Worm (Caenorhabditis elegans) whole organism, L1 larva: ENCODE data around the gene nspb-4.

ENCODE experiments used
- ceh-90 ChIP-seq: sonication (generic microtip); optimal IDR thresholded peaks from 2 replicates; lab custom pipeline; 2016; ENCODE audit warnings: missing genetic modification characterization, missing compliant biosample characterization
- dpl-1 ChIP-seq, 3 experiments: fragments of 150-350 bp in 2 of 3; sonication (generic microtip) in 1 of 3; optimal IDR thresholded peaks; 2 replicates each; lab custom pipeline; 2014 to 2017; ENCODE audit warnings: missing biosample characterization in 3 of 3, missing genetic modification characterization in 3 of 3, missing genetic modification reagents in 3 of 3
- dsc-1 ChIP-seq: sonication (generic microtip); optimal IDR thresholded peaks from 2 replicates; lab custom pipeline; 2016; ENCODE audit warnings: mild to moderate bottlenecking, missing genetic modification characterization, missing compliant biosample characterization
- efl-1 ChIP-seq, 4 experiments: fragments of 150-350 bp; optimal IDR thresholded peaks in 3 of 4; peaks in 1 of 4; 1 replicate in 1 of 4; 2 replicates in 3 of 4; lab custom pipeline; 2014; ENCODE audit warnings: missing biosample characterization in 2 of 4, missing genetic modification characterization in 2 of 4, missing genetic modification reagents in 2 of 4
- efl-3 ChIP-seq: fragments of 200-800 bp; sonication (Bioruptor generic); optimal IDR thresholded peaks from 2 replicates; lab custom pipeline; 2018; ENCODE audit warnings: mild to moderate bottlenecking, missing genetic modification characterization, missing compliant biosample characterization
- egl-27 ChIP-seq, 2 experiments: fragments of 150-350 bp in 1 of 2; sonication (generic microtip); optimal IDR thresholded peaks; 3 replicates each; lab custom pipeline; 2017 to 2018; ENCODE audit warnings: missing biosample characterization in 2 of 2, missing genetic modification characterization in 2 of 2, missing genetic modification reagents in 2 of 2
- elt-2 ChIP-seq: sonication (generic microtip); optimal IDR thresholded peaks from 2 replicates; lab custom pipeline; 2016; ENCODE audit warnings: missing genetic modification characterization, mild to moderate bottlenecking, inconsistent platforms, missing compliant biosample characterization, missing genetic modification reagents
- ets-5 ChIP-seq: fragments of 200-800 bp; sonication (Bioruptor generic); IDR thresholded peaks from 2 replicates; pipeline ENCODE4 v1.3.6; 2022; ENCODE audit warnings: missing genetic modification characterization, missing compliant biosample characterization
- fkh-10 ChIP-seq: sonication (generic microtip); optimal IDR thresholded peaks from 2 replicates; lab custom pipeline; 2017; ENCODE audit warnings: missing biosample characterization, missing genetic modification reagents, missing genetic modification characterization
- fkh-8 ChIP-seq: sonication (generic microtip); optimal IDR thresholded peaks from 2 replicates; lab custom pipeline; 2016; ENCODE audit warnings: mild to moderate bottlenecking, missing genetic modification characterization, missing compliant biosample characterization
- grh-1 ChIP-seq: fragments of 200-800 bp; sonication (Bioruptor generic); IDR thresholded peaks from 2 replicates; pipeline ENCODE4 v1.3.6; 2022; ENCODE audit warnings: missing genetic modification reagents, missing genetic modification characterization, missing compliant biosample characterization
- hlh-17 ChIP-seq: fragments of 200-800 bp; sonication (Bioruptor generic); optimal IDR thresholded peaks from 2 replicates; lab custom pipeline; 2018; ENCODE audit warnings: missing genetic modification characterization, mild to moderate bottlenecking, missing compliant biosample characterization, moderate library complexity, borderline replicate concordance
- hlh-4 ChIP-seq: sonication (generic microtip); optimal IDR thresholded peaks from 2 replicates; lab custom pipeline; 2016; ENCODE audit warnings: mild to moderate bottlenecking, missing genetic modification characterization, missing compliant biosample characterization
- isw-1 ChIP-seq: fragments of 200-800 bp; sonication (Bioruptor generic); IDR thresholded peaks from 2 replicates; pipeline ENCODE4 v1.3.6; 2022; ENCODE audit warnings: missing genetic modification characterization, missing compliant biosample characterization
- jun-1 ChIP-seq: fragments of 150-350 bp; optimal IDR thresholded peaks from 2 replicates; lab custom pipeline; 2014; ENCODE audit warnings: missing biosample characterization, missing genetic modification reagents, missing genetic modification characterization
- lin-13 ChIP-seq: fragments of 150-350 bp; optimal IDR thresholded peaks from 2 replicates; lab custom pipeline; 2014; ENCODE audit warnings: missing biosample characterization, missing genetic modification reagents, missing genetic modification characterization
- lin-15B ChIP-seq: fragments of 150-350 bp; sonication (generic microtip); optimal IDR thresholded peaks from 3 replicates; lab custom pipeline; 2014; ENCODE audit warnings: missing biosample characterization, missing genetic modification characterization
- lin-35 ChIP-seq, 2 experiments: fragments of 150-350 bp; optimal IDR thresholded peaks; 2 replicates each; lab custom pipeline; 2014; ENCODE audit warnings: missing biosample characterization in 2 of 2, missing genetic modification characterization in 2 of 2, missing genetic modification reagents in 2 of 2
- lin-39 ChIP-seq: fragments of 150-350 bp; optimal IDR thresholded peaks from 2 replicates; lab custom pipeline; 2014; ENCODE audit warnings: missing biosample characterization, missing genetic modification reagents, missing genetic modification characterization
- lsy-2 ChIP-seq, 2 experiments: fragments of 150-350 bp; optimal IDR thresholded peaks; 2 replicates each; lab custom pipeline; 2014; ENCODE audit warnings: missing biosample characterization in 2 of 2, missing genetic modification characterization in 2 of 2
- mdl-1 ChIP-seq, 2 experiments: fragments of 150-350 bp; optimal IDR thresholded peaks; 2 replicates each; lab custom pipeline; 2014 to 2017; ENCODE audit warnings: missing biosample characterization in 2 of 2, missing genetic modification characterization in 2 of 2, inconsistent platforms in 1 of 2
- mef-2 ChIP-seq: fragments of 150-350 bp; optimal IDR thresholded peaks from 2 replicates; lab custom pipeline; 2014; ENCODE audit warnings: missing biosample characterization, missing genetic modification characterization
- mep-1 ChIP-seq: fragments of 150-350 bp; optimal IDR thresholded peaks from 2 replicates; lab custom pipeline; 2014; ENCODE audit warnings: missing biosample characterization, missing genetic modification characterization
- nhr-12 ChIP-seq: sonication (generic microtip); optimal IDR thresholded peaks from 2 replicates; lab custom pipeline; 2017; ENCODE audit warnings: missing biosample characterization, missing genetic modification characterization
- nhr-19 ChIP-seq: fragments of 200-800 bp; sonication (Bioruptor generic); conservative IDR thresholded peaks from 2 replicates; pipeline ENCODE4 v1.3.6; 2022; ENCODE audit warnings: missing genetic modification characterization, missing compliant biosample characterization
- nhr-20 ChIP-seq: sonication (generic microtip); optimal IDR thresholded peaks from 2 replicates; lab custom pipeline; 2016; ENCODE audit warnings: mild to moderate bottlenecking, missing genetic modification characterization, missing compliant biosample characterization
- nhr-28 ChIP-seq: fragments of 150-350 bp; optimal IDR thresholded peaks from 2 replicates; lab custom pipeline; 2014; ENCODE audit warnings: missing biosample characterization, missing genetic modification characterization
- nhr-47 ChIP-seq: sonication (generic microtip); optimal IDR thresholded peaks from 2 replicates; lab custom pipeline; 2016; ENCODE audit warnings: mild to moderate bottlenecking, missing genetic modification characterization, moderate library complexity, missing compliant biosample characterization
- nhr-84 ChIP-seq: sonication (generic microtip); optimal IDR thresholded peaks from 2 replicates; lab custom pipeline; 2017; ENCODE audit warnings: missing biosample characterization, missing genetic modification characterization
- nhr-85 ChIP-seq: sonication (generic microtip); peaks from one replicate; lab custom pipeline; 2016; ENCODE audit warnings: missing genetic modification characterization, inconsistent platforms, missing compliant biosample characterization
- pag-3 ChIP-seq: sonication (generic microtip); optimal IDR thresholded peaks from 2 replicates; lab custom pipeline; 2017; ENCODE audit warnings: missing genetic modification characterization, mild to moderate bottlenecking, missing compliant biosample characterization, antibody characterized with exemption, borderline replicate concordance; ENCODE audit not compliant: insufficient read depth
- pax-3 ChIP-seq: fragments of 200-800 bp; sonication (Bioruptor generic); optimal IDR thresholded peaks from 2 replicates; lab custom pipeline; 2018; ENCODE audit warnings: mild to moderate bottlenecking, missing genetic modification characterization, moderate library complexity, missing compliant biosample characterization
- pqm-1 ChIP-seq: sonication (generic microtip); optimal IDR thresholded peaks from 3 replicates; lab custom pipeline; 2017; ENCODE audit warnings: missing biosample characterization, missing genetic modification characterization
- rnt-1 ChIP-seq: sonication (generic microtip); optimal IDR thresholded peaks from 2 replicates; lab custom pipeline; 2016; ENCODE audit warnings: mild to moderate bottlenecking, missing genetic modification characterization, moderate library complexity, missing compliant biosample characterization
- skn-1 ChIP-seq: fragments of 150-350 bp; optimal IDR thresholded peaks from 2 replicates; lab custom pipeline; 2014; ENCODE audit warnings: missing biosample characterization, missing genetic modification characterization
- snu-23 ChIP-seq: sonication (generic microtip); optimal IDR thresholded peaks from 2 replicates; lab custom pipeline; 2016; ENCODE audit warnings: missing genetic modification characterization, missing compliant biosample characterization
- unc-130 ChIP-seq: fragments of 150-350 bp; optimal IDR thresholded peaks from 2 replicates; lab custom pipeline; 2017; ENCODE audit warnings: missing biosample characterization, missing genetic modification characterization, inconsistent platforms
- unc-30 ChIP-seq: sonication (generic microtip); optimal IDR thresholded peaks from 2 replicates; lab custom pipeline; 2017; ENCODE audit warnings: missing biosample characterization, missing genetic modification characterization
- unc-62 ChIP-seq: fragments of 150-350 bp; optimal IDR thresholded peaks from 2 replicates; lab custom pipeline; 2014; ENCODE audit warnings: missing biosample characterization, missing genetic modification reagents, missing genetic modification characterization
- unc-98 ChIP-seq: fragments of 200-800 bp; sonication (Bioruptor generic); IDR thresholded peaks from 2 replicates; pipeline ENCODE4 v1.3.6; 2022; ENCODE audit warnings: missing genetic modification characterization, missing compliant biosample characterization
- vab-15 ChIP-seq: sonication (generic microtip); optimal IDR thresholded peaks from 2 replicates; lab custom pipeline; 2017; ENCODE audit warnings: missing genotype, mild to moderate bottlenecking, missing genetic modification characterization, missing compliant biosample characterization
- zip-4 ChIP-seq: fragments of 200-800 bp; sonication (Bioruptor generic); optimal IDR thresholded peaks from 2 replicates; lab custom pipeline; 2018; ENCODE audit warnings: mild to moderate bottlenecking, missing genetic modification characterization, moderate library complexity, missing compliant biosample characterization
- ztf-11 ChIP-seq, 2 experiments: sonication (generic microtip); optimal IDR thresholded peaks; 2 replicates each; lab custom pipeline; 2016 to 2017; ENCODE audit warnings: missing genetic modification characterization in 2 of 2, missing biosample characterization in 1 of 2, missing compliant biosample characterization in 1 of 2

Gene nspb-4

DNA sequence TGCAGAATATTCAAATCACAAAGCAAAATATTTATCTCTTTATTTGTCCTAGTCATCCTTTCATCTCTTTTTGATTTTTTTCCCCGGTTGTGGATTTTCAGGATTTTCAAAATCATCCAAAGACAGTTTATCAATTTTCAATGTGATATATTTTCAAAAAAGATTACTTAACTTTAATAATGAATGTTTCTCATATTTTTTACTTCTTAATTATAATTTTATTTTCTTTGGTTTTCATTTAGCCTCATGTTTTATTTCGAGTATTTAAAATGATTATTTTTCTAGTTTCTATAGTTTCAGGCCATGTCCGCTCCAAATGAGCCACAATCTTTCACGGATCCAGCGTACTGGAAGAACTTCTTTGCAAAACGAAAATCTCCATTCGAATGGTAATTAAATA is 36.8 kb downstream of the nspb-4 start, which contains the start of gene metl-13:
metl-13 (plus strand) TSS at position 301 of the 400 bp plus-strand sequence.
- TF ChIP-seq snu-23 (GFP tag; lab: Kevin White, UChicago) (no peak), lin-39 (tag; lab: Kevin White, UChicago) (no peak), nhr-28 (no peak), unc-62 (GFP tag; lab: Kevin White, UChicago) (no peak), skn-1 (tag; lab: Kevin White, UChicago) (no peak), egl-27 (tag; optimal IDR thresholded peaks at IDR 0.05; lab: Kevin White, UChicago) (no peak), nhr-47 (tag; lab: Kevin White, UChicago) (no peak), unc-98 (GFP tag; lab: Robert Waterston, UW) (no peak), isw-1 (GFP tag; lab: Robert Waterston, UW) (no peak), elt-2 (tag; lab: Kevin White, UChicago) (no peak), nhr-84 (no peak), lin-15B (no peak), nhr-20 (tag; lab: Kevin White, UChicago) (no peak)

DNA sequence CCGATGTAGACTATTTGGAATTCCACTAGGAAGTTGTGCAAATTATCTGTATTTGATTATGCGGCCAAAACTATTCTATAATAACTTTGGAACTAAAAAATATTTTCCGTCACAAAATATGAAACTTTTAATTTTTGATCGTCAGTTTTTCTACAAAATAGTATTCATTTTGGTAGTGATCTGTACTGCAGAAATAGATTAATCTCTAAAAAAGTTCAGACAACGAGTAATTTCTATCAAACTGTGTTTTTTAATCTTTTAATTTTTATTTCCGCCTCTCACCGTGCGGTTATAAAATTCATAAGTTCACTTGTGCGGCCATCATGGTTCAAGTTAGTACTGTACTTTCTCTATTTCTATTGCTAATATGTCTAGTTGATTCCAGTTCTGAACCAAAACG is 40.2 kb downstream of the nspb-4 start, which contains the start of gene C01B10.7:
C01B10.7 (plus strand) TSS at position 301 of the 400 bp plus-strand sequence.
- TF ChIP-seq mef-2 (tag; lab: Kevin White, UChicago) = no peak
- TF ChIP-seq lin-15B = no peak
- no peak for TF ChIP-seq pag-3 (tag; lab: Kevin White, UChicago)
- no peak for TF ChIP-seq nhr-85 (tag; lab: Kevin White, UChicago)
- TF ChIP-seq ets-5 (GFP tag; lab: Robert Waterston, UW) = no peak
- no peak for TF ChIP-seq hlh-4 (tag; lab: Kevin White, UChicago)
- TF ChIP-seq ceh-90 (tag; lab: Kevin White, UChicago) = no peak
- TF ChIP-seq unc-30 (tag; lab: Kevin White, UChicago) = no peak
- no peak for TF ChIP-seq nhr-28
- TF ChIP-seq dsc-1 (tag; lab: Kevin White, UChicago) = no peak
- no peak for TF ChIP-seq mep-1 (tag; lab: Kevin White, UChicago)

DNA sequence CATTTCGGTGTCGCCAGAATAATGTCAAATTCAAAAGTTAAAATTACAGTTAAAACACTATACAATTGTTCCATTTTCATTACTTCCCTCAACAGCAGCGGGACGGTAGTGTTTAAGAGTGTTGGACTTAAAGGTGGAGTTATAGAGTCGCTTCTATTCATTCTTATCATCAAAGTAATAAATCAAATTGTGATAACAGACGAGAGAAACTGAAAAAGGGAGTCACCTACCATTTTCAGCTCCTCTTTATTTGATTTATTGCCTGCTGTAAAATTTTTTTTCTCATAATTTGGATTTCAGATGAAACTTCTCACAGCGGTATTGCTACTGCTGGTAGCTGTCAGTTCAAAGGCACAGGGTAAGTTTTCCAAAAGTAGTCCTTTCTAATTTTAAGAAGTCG is 41.9 kb downstream of the nspb-4 start, which contains the start of gene C01B10.6:
C01B10.6 (plus strand) TSS at position 301 of the 400 bp plus-strand sequence.
- no peak for TF ChIP-seq lin-13 (GFP tag; lab: Kevin White, UChicago)
- TF ChIP-seq dsc-1 (tag; lab: Kevin White, UChicago) = no peak
- TF ChIP-seq jun-1 (tag; lab: Kevin White, UChicago) = no peak
- TF ChIP-seq lsy-2 (tag; optimal IDR thresholded peaks at IDR 0.05; lab: Kevin White, UChicago) = no peak
- no peak for TF ChIP-seq elt-2 (tag; lab: Kevin White, UChicago)
- no peak for TF ChIP-seq efl-1 (optimal IDR thresholded peaks at IDR 0.05; lab: Kevin White, UChicago)
- no peak for TF ChIP-seq efl-1 (GFP tag; optimal IDR thresholded peaks at IDR 0.05 in 1 of 2; lab: Kevin White, UChicago)
- TF ChIP-seq zip-4 (GFP tag; lab: Kevin White, UChicago) = no peak
- no peak for TF ChIP-seq nhr-47 (tag; lab: Kevin White, UChicago)
- TF ChIP-seq mdl-1 (tag; optimal IDR thresholded peaks at IDR 0.05; lab: Kevin White, UChicago) = no peak
- TF ChIP-seq hlh-17 (GFP tag; lab: Kevin White, UChicago) = no peak
- no peak for TF ChIP-seq ztf-11 (tag; optimal IDR thresholded peaks at IDR 0.05; lab: Kevin White, UChicago)
- TF ChIP-seq fkh-10 (GFP tag; lab: Kevin White, UChicago) = no peak
- no peak for TF ChIP-seq isw-1 (GFP tag; lab: Robert Waterston, UW)
- TF ChIP-seq nhr-28 = no peak
- TF ChIP-seq, all 84 proteins: peak for 0

DNA sequence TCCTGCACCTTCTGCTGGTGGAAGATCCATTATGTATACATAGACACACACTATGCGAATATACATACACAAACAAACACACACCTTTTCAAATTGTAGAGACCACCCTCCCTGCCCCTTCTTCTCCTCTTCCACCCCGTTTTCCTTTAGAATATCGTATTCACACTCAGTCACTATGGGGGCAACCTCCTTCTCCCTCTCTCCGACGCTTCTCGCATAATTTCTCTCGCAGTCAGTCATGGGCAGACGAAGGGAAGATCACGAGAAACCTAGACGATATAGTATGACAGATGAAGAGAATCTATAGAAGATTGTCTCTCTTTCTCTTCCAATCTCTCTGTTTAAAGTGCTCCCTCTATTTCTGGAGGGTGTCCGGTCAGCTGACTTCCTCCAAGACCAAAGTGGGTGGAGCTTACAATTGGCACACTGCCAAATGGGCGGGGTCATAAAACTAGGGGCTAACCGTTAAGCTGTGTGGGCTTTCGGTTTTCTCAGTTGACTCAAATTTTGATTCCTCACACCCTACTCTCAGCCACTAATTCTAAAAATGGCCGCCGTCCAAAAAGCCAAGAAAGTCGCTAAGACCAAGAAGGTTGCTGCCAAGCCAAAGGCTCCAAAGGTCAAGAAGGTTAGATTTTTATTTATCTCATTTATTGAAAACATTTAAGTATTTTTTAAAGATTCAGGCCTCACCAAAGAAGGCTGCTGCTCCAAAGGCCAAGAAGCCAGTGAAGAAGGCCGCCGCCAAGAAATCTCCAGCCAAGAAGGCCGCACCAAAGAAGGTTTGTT is 48.0 kb downstream of the nspb-4 start, which contains the start of gene hil-7:
hil-7 (plus strand) TSS at position 446 of the 789 bp plus-strand sequence.
- no peak for TF ChIP-seq unc-130
- TF ChIP-seq pqm-1 (tag; lab: Kevin White, UChicago) = no peak
- TF ChIP-seq efl-3 (GFP tag; lab: Kevin White, UChicago) = no peak
- no peak for TF ChIP-seq nhr-12 (tag; lab: Kevin White, UChicago)
- peak; percentile 68 to 73 for TF ChIP-seq lin-35 (GFP tag; optimal IDR thresholded peaks at IDR 0.05; lab: Kevin White, UChicago)
- TF ChIP-seq grh-1 (GFP tag; lab: Robert Waterston, UW) = peak; percentile 59
- peak; percentile 57 for TF ChIP-seq rnt-1
- TF ChIP-seq nhr-19 = peak; percentile 68
- TF ChIP-seq nhr-20 (tag; lab: Kevin White, UChicago) = peak; percentile 81
- no peak for TF ChIP-seq egl-27 (tag; optimal IDR thresholded peaks at IDR 0.05; lab: Kevin White, UChicago)
- peak; percentile 68 for TF ChIP-seq fkh-8 (tag; lab: Kevin White, UChicago)
- TF ChIP-seq ets-5 (GFP tag; lab: Robert Waterston, UW) = no peak
- TF ChIP-seq vab-15 = peak; percentile 40
- peak; percentile 57 to 64 (median 63) for TF ChIP-seq dpl-1 (GFP tag; optimal IDR thresholded peaks at IDR 0.05; lab: Kevin White, UChicago)
- peak; percentile 28 for TF ChIP-seq pax-3 (tag; lab: Kevin White, UChicago)
- TF ChIP-seq dsc-1 (tag; lab: Kevin White, UChicago) = peak; percentile 35
- TF ChIP-seq nhr-47 (tag; lab: Kevin White, UChicago) = peak; percentile 79
